Worm (Caenorhabditis elegans): ENCODE measurements around the gene fshr-1.

- TF ChIP-seq klf-2 (GFP tag; conservative IDR thresholded peaks at IDR 0.05) (no peak), cog-1 (tag; optimal IDR thresholded peaks at IDR 0.05) (no peak), flt-1 (GFP tag; IDR thresholded peaks at IDR 0.05) (no peak), ref-1 (GFP tag; conservative IDR thresholded peaks at IDR 0.05) (no peak), tab-1 (GFP tag; IDR thresholded peaks at IDR 0.05) (no peak), T22C8.4 (GFP tag; IDR thresholded peaks at IDR 0.05) (no peak), ztf-29 (GFP tag; IDR thresholded peaks at IDR 0.05) (no peak), ztf-23 (GFP tag; IDR thresholded peaks at IDR 0.05) (no peak)
Observed at ce11 chrV:9901119-9901518, 11.5 kb downstream of the fshr-1 start.

All from whole organism, midembryonic.